Fruit fly (Drosophila melanogaster) Kc167 (cell line): Measurements from ENCODE around the gene sgg.

Experiments
- Myc ChIP-seq: fragments of >200 bp; optimal IDR thresholded peaks from 2 replicates; lab custom pipeline; 2017; ENCODE audit warnings: missing external identifiers
- Sin3A ChIP-seq: fragments of >200 bp; optimal IDR thresholded peaks from 2 replicates; lab custom pipeline; 2018; ENCODE audit warnings: missing external identifiers
- h ChIP-seq: fragments of >200 bp; optimal IDR thresholded peaks from 3 replicates; lab custom pipeline; 2018; ENCODE audit warnings: missing external identifiers
- insv ChIP-seq: fragments of >200 bp; optimal IDR thresholded peaks from 3 replicates; lab custom pipeline; 2018; ENCODE audit warnings: missing external identifiers
- psq ChIP-seq: fragments of >200 bp; optimal IDR thresholded peaks from 2 replicates; lab custom pipeline; 2017; ENCODE audit warnings: missing external identifiers
- ttk ChIP-seq: sonication (Bioruptor generic); optimal IDR thresholded peaks from 2 replicates; lab custom pipeline; 2017; ENCODE audit warnings: missing external identifiers

DNA sequence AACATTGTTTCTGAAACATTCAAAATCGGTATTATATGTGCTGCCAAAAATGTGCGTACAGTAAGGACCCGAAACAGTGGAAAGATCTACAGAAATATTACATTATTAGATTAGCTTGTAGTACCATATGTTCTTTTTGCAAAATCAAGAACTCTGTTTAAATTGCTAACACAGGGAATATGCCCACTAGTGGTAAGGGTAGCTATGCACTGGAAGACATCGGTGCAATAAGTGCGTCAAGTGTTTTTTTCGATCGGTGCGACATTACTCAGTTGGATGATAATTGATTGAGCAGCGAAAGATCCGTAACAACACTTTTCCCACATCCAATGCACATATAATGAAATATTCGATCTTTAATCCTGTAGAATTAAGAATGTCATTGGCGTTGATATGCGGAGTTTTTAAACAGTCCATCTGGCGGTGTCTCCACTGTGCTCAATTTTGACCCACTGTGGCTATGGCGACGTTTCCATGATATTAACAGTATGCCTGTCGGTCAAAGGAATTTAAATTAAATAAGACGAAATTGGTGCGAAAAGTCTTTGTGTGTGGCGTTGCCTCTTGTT is 1.4 kb downstream of the sgg start:
- TF ChIP-seq Sin3A (lab: Kevin White, UChicago): no peak
- no peak for TF ChIP-seq psq (lab: Kevin White, UChicago)
- no peak for TF ChIP-seq h (lab: Kevin White, UChicago)
- TF ChIP-seq insv: no peak
- TF ChIP-seq Myc (lab: Kevin White, UChicago): no peak
- no peak for TF ChIP-seq ttk
